Worm (Caenorhabditis elegans) whole organism, L4/young adult: Measurements from ENCODE around the gene Y45G5AM.7.

Source experiments
- W03F9.2 ChIP-seq: fragments of 150-350 bp; optimal IDR thresholded peaks from 2 replicates; lab custom pipeline; 2014; ENCODE audit warnings: missing biosample characterization, missing genetic modification characterization
- dao-5 ChIP-seq: sonication (generic microtip); optimal IDR thresholded peaks from 2 replicates; lab custom pipeline; 2016; ENCODE audit warnings: missing genotype, missing genetic modification characterization, moderate library complexity, missing compliant biosample characterization
- him-1 ChIP-seq: sonication (generic microtip); optimal IDR thresholded peaks from 2 replicates; lab custom pipeline; 2016; ENCODE audit warnings: missing genotype, missing genetic modification reagents, missing genetic modification characterization, missing compliant biosample characterization

DNA sequence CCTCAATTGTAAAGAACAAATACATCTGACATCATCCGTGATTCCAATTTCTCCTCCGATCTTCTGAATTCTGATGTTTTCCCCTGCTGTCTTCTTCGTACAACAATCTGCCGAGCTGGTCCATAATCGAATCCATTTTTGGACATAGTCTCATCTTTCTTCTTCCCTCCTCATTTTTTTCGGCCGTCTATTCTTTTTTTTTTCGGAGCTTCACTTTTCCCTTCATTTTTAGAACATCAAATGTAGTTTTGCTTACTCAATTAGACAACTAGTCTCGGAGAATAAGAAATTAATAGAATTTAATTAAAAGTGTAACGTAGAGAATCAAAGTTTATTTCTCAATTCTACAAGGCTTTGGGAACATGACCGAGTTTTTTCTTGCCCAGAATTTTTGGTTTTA, 41.5 kb upstream of the Y45G5AM.7 start:
- no peak for TF ChIP-seq dao-5 (tag; lab: Kevin White, UChicago)
- TF ChIP-seq him-1 = no peak
- no peak for TF ChIP-seq W03F9.2
